Fruit fly (Drosophila melanogaster) whole organism, embryonic: ENCODE results near the gene scpr-A.

Experiments
- Bgb ChIP-seq: fragments of 200-800 bp; sonication (Bioruptor generic); IDR thresholded peaks from 2 replicates; pipeline ENCODE4 v1.3.6; 2022; ENCODE audit warnings: missing biosample characterization, missing genetic modification characterization; ENCODE audit not compliant: partially characterized antibody
- CG10274 ChIP-seq: fragments of 200-800 bp; sonication (Bioruptor generic); optimal IDR thresholded peaks from 3 replicates; lab custom pipeline; 2017; ENCODE audit warnings: missing biosample characterization, mild to moderate bottlenecking, missing genetic modification characterization
- CG10565 ChIP-seq: fragments of 200-800 bp; sonication (Bioruptor generic); optimal IDR thresholded peaks from 3 replicates; lab custom pipeline; 2016; ENCODE audit warnings: missing biosample characterization, mild to moderate bottlenecking, missing genetic modification characterization
- CG10654 ChIP-seq: fragments of 200-800 bp; sonication (Bioruptor generic); optimal IDR thresholded peaks from 2 replicates; lab custom pipeline; 2016; ENCODE audit warnings: missing biosample characterization, missing genetic modification characterization
- CG15514 ChIP-seq: fragments of 200-800 bp; sonication (Bioruptor generic); optimal IDR thresholded peaks from 3 replicates; lab custom pipeline; 2017; ENCODE audit warnings: missing biosample characterization, missing genetic modification characterization, mild to moderate bottlenecking, moderate library complexity, missing genetic modification reagents
- CG1792 ChIP-seq: fragments of 200-800 bp; sonication (Bioruptor generic); optimal IDR thresholded peaks from 2 replicates; lab custom pipeline; 2016; ENCODE audit warnings: missing biosample characterization, missing genetic modification characterization
- CG18262 ChIP-seq: fragments of 200-800 bp; optimal IDR thresholded peaks from 3 replicates; lab custom pipeline; 2019; ENCODE audit warnings: missing biosample characterization, mild to moderate bottlenecking, missing genetic modification characterization, moderate library complexity
- CG2120 ChIP-seq: fragments of 200-800 bp; sonication (Bioruptor generic); optimal IDR thresholded peaks from 3 replicates; lab custom pipeline; 2016; ENCODE audit warnings: missing biosample characterization, missing genetic modification characterization
- CG2129 ChIP-seq: fragments of 200-800 bp; sonication (Bioruptor generic); IDR thresholded peaks from 2 replicates; pipeline ENCODE4 v1.3.6; 2022; ENCODE audit warnings: missing biosample characterization, missing genetic modification characterization; ENCODE audit not compliant: partially characterized antibody
- CG2712 ChIP-seq: fragments of 200-800 bp; optimal IDR thresholded peaks from 3 replicates; lab custom pipeline; 2019; ENCODE audit warnings: missing biosample characterization, mild to moderate bottlenecking, missing genetic modification characterization, moderate library complexity
- CG30020 ChIP-seq: fragments of 200-800 bp; optimal IDR thresholded peaks from 2 replicates; lab custom pipeline; 2019; ENCODE audit warnings: missing biosample characterization, mild to moderate bottlenecking, missing genetic modification characterization, moderate library complexity
- CG32767 ChIP-seq: fragments of 200-800 bp; sonication (Bioruptor generic); IDR thresholded peaks from 2 replicates; pipeline ENCODE4 v1.3.6; 2022; ENCODE audit warnings: missing biosample characterization, missing genetic modification characterization
- CG3838 ChIP-seq: fragments of 200-800 bp; sonication (Bioruptor generic); optimal IDR thresholded peaks from 3 replicates; lab custom pipeline; 2016; ENCODE audit warnings: missing biosample characterization, missing genetic modification characterization
- CG4617 ChIP-seq: fragments of 200-800 bp; sonication (Bioruptor generic); optimal IDR thresholded peaks from 3 replicates; lab custom pipeline; 2016; ENCODE audit warnings: missing biosample characterization, missing genetic modification characterization, borderline replicate concordance
- CG4730 ChIP-seq: fragments of 200-800 bp; sonication (Bioruptor generic); IDR thresholded peaks from 2 replicates; pipeline ENCODE4 v1.3.6; 2022; ENCODE audit warnings: missing biosample characterization, missing genetic modification characterization
- CG6272 ChIP-seq: fragments of 200-800 bp; sonication (Bioruptor generic); IDR thresholded peaks from 2 replicates; pipeline ENCODE4 v1.3.6; 2022; ENCODE audit warnings: missing biosample characterization, missing genetic modification characterization
- CG6683 ChIP-seq: fragments of 200-800 bp; sonication (Bioruptor generic); optimal IDR thresholded peaks from 2 replicates; lab custom pipeline; 2017; ENCODE audit warnings: missing biosample characterization, mild to moderate bottlenecking, missing genetic modification characterization, missing genetic modification reagents
- CG6791 ChIP-seq: fragments of 200-800 bp; sonication (Bioruptor generic); IDR thresholded peaks from 3 replicates; pipeline ENCODE4 v1.3.6; 2022; ENCODE audit warnings: missing biosample characterization, missing genetic modification characterization; ENCODE audit not compliant: partially characterized antibody
- CG7963 ChIP-seq: fragments of 200-800 bp; sonication (Bioruptor generic); IDR thresholded peaks from 3 replicates; pipeline ENCODE4 v1.3.6; 2022; ENCODE audit warnings: missing biosample characterization, missing genetic modification characterization; ENCODE audit not compliant: partially characterized antibody
- CG7987 ChIP-seq: fragments of 200-800 bp; sonication (Bioruptor generic); optimal IDR thresholded peaks from 2 replicates; lab custom pipeline; 2018; ENCODE audit warnings: missing biosample characterization, mild to moderate bottlenecking, missing genetic modification characterization, moderate library complexity
- CG9817 ChIP-seq: fragments of 200-800 bp; sonication (Bioruptor generic); optimal IDR thresholded peaks from 2 replicates; lab custom pipeline; 2018; ENCODE audit warnings: missing biosample characterization, mild to moderate bottlenecking, missing genetic modification characterization, moderate library complexity
- CG9876 ChIP-seq: fragments of 200-800 bp; sonication (Bioruptor generic); optimal IDR thresholded peaks from 2 replicates; lab custom pipeline; 2016; ENCODE audit warnings: missing biosample characterization, missing genetic modification characterization
- D ChIP-seq, 2 experiments: fragments of 200-800 bp in 1 of 2; fragments of >200 bp in 1 of 2; sonication (Bioruptor generic) in 1 of 2; optimal IDR thresholded peaks; 2 replicates in 1 of 2; 3 replicates in 1 of 2; lab custom pipeline; 2017; ENCODE audit warnings: mild to moderate bottlenecking in 1 of 2, missing biosample characterization in 1 of 2, missing genetic modification characterization in 1 of 2, missing genetic modification reagents in 1 of 2
- Dp ChIP-seq: fragments of 200-800 bp; sonication (Bioruptor generic); optimal IDR thresholded peaks from 2 replicates; lab custom pipeline; 2018; ENCODE audit warnings: missing biosample characterization, mild to moderate bottlenecking, missing genetic modification characterization, moderate library complexity
- H15 ChIP-seq: fragments of 200-800 bp; sonication (Bioruptor generic); IDR thresholded peaks from 3 replicates; pipeline ENCODE4 v1.3.6; 2022; ENCODE audit warnings: missing biosample characterization, missing genetic modification characterization
- HmgZ ChIP-seq: fragments of 200-800 bp; sonication (Bioruptor generic); optimal IDR thresholded peaks from 2 replicates; lab custom pipeline; 2018; ENCODE audit warnings: missing biosample characterization, mild to moderate bottlenecking, missing genetic modification characterization
- Lhr ChIP-seq: fragments of 200-800 bp; sonication (Bioruptor generic); optimal IDR thresholded peaks from 3 replicates; lab custom pipeline; 2017; ENCODE audit warnings: mild to moderate bottlenecking, missing biosample characterization, missing genetic modification reagents, missing genetic modification characterization
- MBD-R2 ChIP-seq: fragments of 200-800 bp; sonication (Bioruptor generic); IDR thresholded peaks from 2 replicates; pipeline ENCODE4 v1.3.6; 2022; ENCODE audit warnings: missing biosample characterization, missing genetic modification characterization
- Poxn ChIP-seq: fragments of 200-800 bp; sonication (Bioruptor generic); IDR thresholded peaks from 2 replicates; pipeline ENCODE4 v1.3.6; 2022; ENCODE audit warnings: missing biosample characterization, missing genetic modification characterization
- Side ChIP-seq: fragments of 200-800 bp; sonication (Bioruptor generic); optimal IDR thresholded peaks from 2 replicates; lab custom pipeline; 2016; ENCODE audit warnings: missing biosample characterization, missing genetic modification characterization
- al ChIP-seq: fragments of 200-800 bp; sonication (Bioruptor generic); IDR thresholded peaks from 2 replicates; pipeline ENCODE4 v1.3.6; 2022; ENCODE audit warnings: missing biosample characterization, missing genetic modification characterization
- ato ChIP-seq: fragments of 200-800 bp; sonication (Bioruptor generic); IDR thresholded peaks from 2 replicates; pipeline ENCODE4 v1.3.6; 2022; ENCODE audit warnings: missing biosample characterization, missing genetic modification characterization; ENCODE audit not compliant: partially characterized antibody
- bbx ChIP-seq: fragments of 200-800 bp; sonication (Bioruptor generic); IDR thresholded peaks from 2 replicates; pipeline ENCODE4 v1.3.6; 2022; ENCODE audit warnings: missing biosample characterization, missing genetic modification characterization; ENCODE audit not compliant: partially characterized antibody
- croc ChIP-seq: fragments of 200-800 bp; sonication (Bioruptor generic); conservative IDR thresholded peaks from 3 replicates; pipeline ENCODE4 v1.3.6; 2022; ENCODE audit warnings: missing biosample characterization, missing genetic modification characterization
- crol ChIP-seq: fragments of 200-800 bp; sonication (Bioruptor generic); IDR thresholded peaks from 2 replicates; pipeline ENCODE4 v1.3.6; 2022; ENCODE audit warnings: missing biosample characterization, missing genetic modification characterization
- eyg ChIP-seq: fragments of 200-800 bp; sonication (Bioruptor generic); optimal IDR thresholded peaks from 3 replicates; lab custom pipeline; 2016; ENCODE audit warnings: missing biosample characterization, missing genetic modification characterization
- h ChIP-seq: fragments of >200 bp; optimal IDR thresholded peaks from 2 replicates; lab custom pipeline; 2017
- kni ChIP-seq: fragments of 200-800 bp; sonication (Bioruptor generic); optimal IDR thresholded peaks from 3 replicates; lab custom pipeline; 2017; ENCODE audit warnings: mild to moderate bottlenecking, missing biosample characterization, missing genetic modification reagents, missing genetic modification characterization
- lab ChIP-seq: fragments of 200-800 bp; sonication (Bioruptor generic); optimal IDR thresholded peaks from 3 replicates; lab custom pipeline; 2017; ENCODE audit warnings: missing biosample characterization, missing genetic modification characterization, mild to moderate bottlenecking, moderate library complexity, missing genetic modification reagents
- pb ChIP-seq: fragments of 200-800 bp; sonication (Bioruptor generic); optimal IDR thresholded peaks from 3 replicates; lab custom pipeline; 2016; ENCODE audit warnings: missing biosample characterization, missing genetic modification characterization
- phol ChIP-seq: fragments of 200-800 bp; sonication (Bioruptor generic); optimal IDR thresholded peaks from 3 replicates; lab custom pipeline; 2018; ENCODE audit warnings: missing biosample characterization, mild to moderate bottlenecking, missing genetic modification characterization, moderate library complexity
- pum ChIP-seq: fragments of 200-800 bp; sonication (Bioruptor generic); optimal IDR thresholded peaks from 2 replicates; lab custom pipeline; 2016; ENCODE audit warnings: missing biosample characterization, missing genetic modification characterization
- repo ChIP-seq: fragments of 200-800 bp; sonication (Bioruptor generic); optimal IDR thresholded peaks from 2 replicates; lab custom pipeline; 2016; ENCODE audit warnings: missing biosample characterization, missing genetic modification characterization
- row ChIP-seq: fragments of 200-800 bp; sonication (Bioruptor generic); IDR thresholded peaks from 3 replicates; pipeline ENCODE4 v1.3.6; 2022; ENCODE audit warnings: missing biosample characterization, missing genetic modification characterization
- shn ChIP-seq: fragments of 200-800 bp; sonication (Bioruptor generic); optimal IDR thresholded peaks from 3 replicates; lab custom pipeline; 2016; ENCODE audit warnings: missing biosample characterization, missing genetic modification characterization
- tll ChIP-seq, 2 experiments: fragments of 200-800 bp in 1 of 2; fragments of >200 bp in 1 of 2; sonication (Bioruptor generic) in 1 of 2; optimal IDR thresholded peaks; 2 replicates each; lab custom pipeline; 2017 to 2019; ENCODE audit warnings: missing biosample characterization in 2 of 2, missing genetic modification characterization in 2 of 2, mild to moderate bottlenecking in 1 of 2, moderate library complexity in 1 of 2
- trem ChIP-seq: fragments of 200-800 bp; optimal IDR thresholded peaks from 3 replicates; lab custom pipeline; 2019; ENCODE audit warnings: missing biosample characterization, mild to moderate bottlenecking, missing genetic modification characterization, moderate library complexity
- vvl ChIP-seq: fragments of 200-800 bp; sonication (Bioruptor generic); IDR thresholded peaks from 2 replicates; pipeline ENCODE4 v1.3.6; 2022; ENCODE audit warnings: missing biosample characterization, missing genetic modification characterization

Gene scpr-A

dm6 chr3R:11234918-11235371 is 6.0 kb upstream of the scpr-A start, which contains the start of the genes Arfip and CG17721 (continued):
- TF ChIP-seq eyg: no peak
- TF ChIP-seq kni (GFP tag; lab: Kevin White, UChicago): no peak
- TF ChIP-seq CG9817 (tag; lab: Kevin White, UChicago): no peak
- no peak for TF ChIP-seq Poxn (GFP tag; lab: Robert Waterston, UW)
- no peak for TF ChIP-seq Side (GFP tag; lab: Kevin White, UChicago)
- TF ChIP-seq CG10274 (GFP tag; lab: Kevin White, UChicago): no peak
- TF ChIP-seq Dp: peak; percentile 44
- no peak for TF ChIP-seq CG7987 (GFP tag; lab: Kevin White, UChicago)
- no peak for TF ChIP-seq CG9876
- TF ChIP-seq CG2712 (tag; lab: Kevin White, UChicago): peak; percentile 19
- TF ChIP-seq CG7963 (GFP tag; lab: Robert Waterston, UW): no peak
- no peak for TF ChIP-seq croc (GFP tag; lab: Robert Waterston, UW)
- peak; percentile 35 for TF ChIP-seq HmgZ (tag; lab: Kevin White, UChicago)
- no peak for TF ChIP-seq H15 (GFP tag; lab: Robert Waterston, UW)
- TF ChIP-seq CG18262 (tag; lab: Kevin White, UChicago): no peak
- no peak for TF ChIP-seq repo
- peak; percentile 57 for TF ChIP-seq CG15514 (GFP tag; lab: Kevin White, UChicago)
- peak; percentile 89 for TF ChIP-seq MBD-R2 (GFP tag; lab: Robert Waterston, UW)
- peak; percentile 62 for TF ChIP-seq CG30020 (tag; lab: Kevin White, UChicago)
- TF ChIP-seq, all 482 proteins: peak for 57

- no peak for TF ChIP-seq lab
- TF ChIP-seq CG10654 (GFP tag; lab: Kevin White, UChicago): no peak
- no peak for TF ChIP-seq repo
- no peak for TF ChIP-seq CG6791 (GFP tag; lab: Robert Waterston, UW)
- peak; percentile 20 for TF ChIP-seq trem
- TF ChIP-seq pb (GFP tag; lab: Kevin White, UChicago): no peak
- TF ChIP-seq Bgb (GFP tag; lab: Robert Waterston, UW): 0 out of 2 replicates have a peak, but pooled peaks have one; percentile 24
- TF ChIP-seq CG32767 (GFP tag; lab: Robert Waterston, UW): no peak
- peak; percentile 85 for TF ChIP-seq MBD-R2 (GFP tag; lab: Robert Waterston, UW)
- TF ChIP-seq tll (GFP tag; optimal IDR thresholded peaks at IDR 0.05; lab: Kevin White, UChicago): no peak
- no peak for TF ChIP-seq CG4730 (GFP tag; lab: Robert Waterston, UW)
- TF ChIP-seq CG2120 (GFP tag; lab: Kevin White, UChicago): no peak
- TF ChIP-seq CG3838 (GFP tag; lab: Kevin White, UChicago): peak; percentile 39
- no peak for TF ChIP-seq CG6272 (GFP tag; lab: Robert Waterston, UW)
- 0 out of 2 replicates have a peak, but pooled peaks have one; percentile 10 for TF ChIP-seq vvl (GFP tag; lab: Robert Waterston, UW)
- 0 out of 3 replicates have a peak, but pooled peaks have one; percentile 12 for TF ChIP-seq row (GFP tag; lab: Robert Waterston, UW)
- no peak for TF ChIP-seq CG10565 (GFP tag; lab: Kevin White, UChicago)
- no peak for TF ChIP-seq shn (GFP tag; lab: Kevin White, UChicago)
- no peak for TF ChIP-seq h (lab: Kevin White, UChicago)
- TF ChIP-seq H15 (GFP tag; lab: Robert Waterston, UW): no peak
- TF ChIP-seq CG2129 (GFP tag; lab: Robert Waterston, UW): no peak
- TF ChIP-seq CG6683 (GFP tag; lab: Kevin White, UChicago): no peak
- peak; percentile 37 for TF ChIP-seq CG4617 (GFP tag; lab: Kevin White, UChicago)
- TF ChIP-seq ato (GFP tag; lab: Robert Waterston, UW): peak; percentile 30; the same call in 1 of the 2 replicates
- no peak for TF ChIP-seq CG1792
- TF ChIP-seq bbx (GFP tag; lab: Robert Waterston, UW): peak; percentile 49; the same call in 1 of the 2 replicates
- TF ChIP-seq D (optimal IDR thresholded peaks at IDR 0.05; lab: Kevin White, UChicago): no peak
- TF ChIP-seq D (GFP tag; optimal IDR thresholded peaks at IDR 0.05; lab: Kevin White, UChicago): no peak
- peak; percentile 6 for TF ChIP-seq Lhr
- TF ChIP-seq pum (GFP tag; lab: Kevin White, UChicago): no peak
- TF ChIP-seq crol (GFP tag; lab: Robert Waterston, UW): no peak
- TF ChIP-seq al (GFP tag; lab: Robert Waterston, UW): no peak
- no peak for TF ChIP-seq phol
Observed at dm6 chr3R:11236041-11236440, 4.9 kb upstream of the scpr-A start, which contains the start of gene CG31441. Gene CG31441, plus strand, starts transcription at chr3R:11236286.
